Worm (Caenorhabditis elegans) whole organism, mixed stage, embryonic: ENCODE results near the gene T10C6.6.

Source experiments
- lin-13 ChIP-seq: fragments of 150-350 bp; optimal IDR thresholded peaks from 2 replicates; lab custom pipeline; 2014; ENCODE audit warnings: missing biosample characterization, missing genetic modification characterization
- mep-1 ChIP-seq: fragments of 150-350 bp; optimal IDR thresholded peaks from 2 replicates; lab custom pipeline; 2017; ENCODE audit warnings: missing biosample characterization, missing genetic modification reagents, missing genetic modification characterization, inconsistent platforms
- nhr-12 ChIP-seq: fragments of 150-350 bp; optimal IDR thresholded peaks from 2 replicates; lab custom pipeline; 2014; ENCODE audit warnings: missing biosample characterization, missing genetic modification characterization
- snpc-4 ChIP-seq: fragments of 150-350 bp; optimal IDR thresholded peaks from 2 replicates; lab custom pipeline; 2014; ENCODE audit warnings: missing biosample characterization, missing genetic modification characterization
- sptf-1 ChIP-seq: sonication (generic microtip); optimal IDR thresholded peaks from 2 replicates; lab custom pipeline; 2017; ENCODE audit warnings: mild to moderate bottlenecking, missing genetic modification characterization, moderate library complexity, missing compliant biosample characterization
- unc-62 ChIP-seq: fragments of 150-350 bp; optimal IDR thresholded peaks from 2 replicates; lab custom pipeline; 2014; ENCODE audit warnings: missing biosample characterization, missing genetic modification reagents, missing genetic modification characterization
- ztf-11 ChIP-seq: fragments of 150-350 bp; optimal IDR thresholded peaks from 2 replicates; lab custom pipeline; 2014; ENCODE audit warnings: missing biosample characterization, missing genetic modification characterization

DNA sequence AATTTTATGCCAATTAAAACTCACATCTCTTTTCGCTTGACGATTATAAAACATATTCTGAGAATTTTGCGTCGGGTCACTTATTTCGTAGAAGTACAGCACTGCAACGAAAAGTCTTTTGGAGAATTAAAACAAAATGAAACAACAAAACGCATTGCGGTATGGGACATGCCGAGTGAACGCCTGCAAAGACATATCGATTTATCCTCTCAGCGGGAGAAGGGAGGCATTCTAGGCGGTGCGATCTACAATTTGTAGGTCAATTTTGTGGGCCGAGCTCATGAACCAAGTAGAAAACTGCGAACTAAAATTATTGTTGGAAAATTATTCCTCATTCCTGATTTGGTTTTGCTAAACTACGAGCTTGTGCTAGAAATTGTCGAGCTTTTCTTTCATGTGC lies 29.2 kb downstream of the T10C6.6 start, which contains the start of gene F14H3.3:
- TF ChIP-seq lin-13 (no peak), nhr-12 (no peak), snpc-4 (tag; lab: Kevin White, UChicago) (no peak), unc-62 (GFP tag; lab: Kevin White, UChicago) (no peak), sptf-1 (tag; lab: Kevin White, UChicago) (no peak), ztf-11 (tag; lab: Kevin White, UChicago) (no peak), mep-1 (tag; lab: Kevin White, UChicago) (no peak)
